Worm (Caenorhabditis elegans): ENCODE results near the gene T21D12.7.

ce11 chrIV:298204-298603, 6.9 kb upstream of the T21D12.7 start, which contains the start of gene pnp-1:
- no peak for TF ChIP-seq nhr-28 (tag; optimal IDR thresholded peaks at IDR 0.05)
- TF ChIP-seq pha-4 (GFP tag; IDR thresholded peaks at IDR 0.05) = no peak
- TF ChIP-seq pha-4 (tag; optimal IDR thresholded peaks at IDR 0.05) = no peak
- TF ChIP-seq unc-39 (tag; optimal IDR thresholded peaks at IDR 0.05) = no peak
- no peak for TF ChIP-seq ztf-7 (tag; optimal IDR thresholded peaks at IDR 0.05)
- TF ChIP-seq lin-15B (tag; optimal IDR thresholded peaks at IDR 0.05) = no peak

Measured in whole organism, L4 larva.